Fruit fly (Drosophila melanogaster) whole organism, adult: ENCODE data around the gene Polr3A.

ENCODE experiments used
- CG1620 ChIP-seq: fragments of 200-800 bp; sonication (Bioruptor generic); optimal IDR thresholded peaks from 2 replicates; lab custom pipeline; 2016; ENCODE audit warnings: missing biosample characterization, missing genetic modification characterization
- CG33017 ChIP-seq: fragments of 200-800 bp; sonication (Bioruptor generic); optimal IDR thresholded peaks from 2 replicates; lab custom pipeline; 2018; ENCODE audit warnings: missing biosample characterization, mild to moderate bottlenecking, missing genetic modification characterization, moderate library complexity
- Clk ChIP-seq: fragments of 200-800 bp; sonication (Bioruptor generic); optimal IDR thresholded peaks from 2 replicates; lab custom pipeline; 2017; ENCODE audit warnings: missing biosample characterization, missing genetic modification characterization
- Mnt ChIP-seq: fragments of 200-800 bp; sonication (Bioruptor generic); optimal IDR thresholded peaks from 2 replicates; lab custom pipeline; 2016; ENCODE audit warnings: missing biosample characterization, mild to moderate bottlenecking, missing genetic modification characterization
- cnc ChIP-seq, 2 experiments: fragments of >200 bp; optimal IDR thresholded peaks; 2 replicates each; lab custom pipeline; 2017
- pad ChIP-seq: fragments of 200-800 bp; sonication (Bioruptor generic); optimal IDR thresholded peaks from 3 replicates; lab custom pipeline; 2017; ENCODE audit warnings: missing biosample characterization, missing genetic modification characterization, mild to moderate bottlenecking, moderate library complexity, missing genetic modification reagents

DNA sequence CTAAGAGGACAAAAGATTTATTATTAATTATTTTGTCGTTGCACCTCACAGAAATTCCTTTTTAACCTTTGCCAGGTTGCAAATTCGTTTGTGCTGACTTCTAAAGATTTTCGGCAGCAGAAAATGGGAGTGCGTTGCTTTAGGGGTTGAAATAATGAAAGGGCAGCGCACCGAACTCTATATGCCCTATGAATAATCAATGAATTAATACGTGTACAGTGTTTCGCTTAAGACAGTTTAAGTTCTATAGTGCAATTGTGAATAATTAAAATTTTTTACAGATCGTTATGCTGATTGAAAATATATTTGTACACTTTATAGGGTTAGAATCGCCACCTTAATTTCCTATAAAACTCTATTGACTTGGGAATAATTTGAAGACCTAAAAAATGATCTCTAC is 53.4 kb downstream of the Polr3A start:
- TF ChIP-seq pad (GFP tag; lab: Kevin White, UChicago) = no peak
- no peak for TF ChIP-seq Mnt
- TF ChIP-seq cnc (optimal IDR thresholded peaks at IDR 0.05; lab: Kevin White, UChicago) = no peak
- TF ChIP-seq Clk (GFP tag; lab: Kevin White, UChicago) = no peak
- no peak for TF ChIP-seq CG1620 (GFP tag; lab: Kevin White, UChicago)
- no peak for TF ChIP-seq CG33017
